Fruit fly (Drosophila melanogaster) whole organism, embryonic: ENCODE results near the gene Acn.
A peak's percentile ranks its signal among the peaks of the same experiment; 100 is the strongest.

Source experiments
- Adf1 ChIP-seq: fragments of 200-800 bp; sonication (Bioruptor generic); IDR thresholded peaks from 2 replicates; pipeline ENCODE4 v1.3.6; 2022; ENCODE audit warnings: missing biosample characterization, missing genetic modification characterization
- B-H1 ChIP-seq: fragments of 200-800 bp; sonication (Bioruptor generic); IDR thresholded peaks from 3 replicates; pipeline ENCODE4 v1.3.6; 2022; ENCODE audit warnings: missing biosample characterization, missing genetic modification characterization
- B-H2 ChIP-seq: fragments of 200-800 bp; sonication (Bioruptor generic); optimal IDR thresholded peaks from 2 replicates; lab custom pipeline; 2018; ENCODE audit warnings: missing biosample characterization, mild to moderate bottlenecking, missing genetic modification characterization
- BEAF-32 ChIP-seq: fragments of 200-800 bp; sonication (Bioruptor generic); optimal IDR thresholded peaks from 3 replicates; lab custom pipeline; 2017; ENCODE audit warnings: missing biosample characterization, missing genetic modification characterization, mild to moderate bottlenecking, moderate library complexity, missing genetic modification reagents
- Blimp-1 ChIP-seq: fragments of 200-800 bp; sonication (Bioruptor generic); optimal IDR thresholded peaks from 3 replicates; lab custom pipeline; 2018; ENCODE audit warnings: missing biosample characterization, missing genetic modification characterization, mild to moderate bottlenecking, moderate library complexity, missing genetic modification reagents
- CG11456 ChIP-seq: fragments of 200-800 bp; sonication (Bioruptor generic); IDR thresholded peaks from 3 replicates; pipeline ENCODE4 v1.3.6; 2022; ENCODE audit warnings: missing biosample characterization, missing genetic modification characterization
- CG13287 ChIP-seq: fragments of 200-800 bp; sonication (Bioruptor generic); IDR thresholded peaks from 2 replicates; pipeline ENCODE4 v1.3.6; 2022; ENCODE audit warnings: missing biosample characterization, missing genetic modification characterization; ENCODE audit not compliant: partially characterized antibody
- CG13894 ChIP-seq: fragments of 200-800 bp; sonication (Bioruptor generic); optimal IDR thresholded peaks from 3 replicates; lab custom pipeline; 2018; ENCODE audit warnings: missing biosample characterization, mild to moderate bottlenecking, missing genetic modification characterization, moderate library complexity
- CG14014 ChIP-seq: fragments of 200-800 bp; sonication (Bioruptor generic); IDR thresholded peaks from 2 replicates; pipeline ENCODE4 v1.3.6; 2022; ENCODE audit warnings: missing biosample characterization, missing genetic modification characterization
- CG14860 ChIP-seq: fragments of 200-800 bp; sonication (Bioruptor generic); IDR thresholded peaks from 3 replicates; pipeline ENCODE4 v1.3.6; 2022; ENCODE audit warnings: missing biosample characterization, missing genetic modification characterization; ENCODE audit not compliant: partially characterized antibody
- CG1647 ChIP-seq: fragments of 200-800 bp; sonication (Bioruptor generic); optimal IDR thresholded peaks from 3 replicates; lab custom pipeline; 2016; ENCODE audit warnings: missing biosample characterization, missing genetic modification characterization
- CG17568 ChIP-seq: fragments of 200-800 bp; sonication (Bioruptor generic); optimal IDR thresholded peaks from 2 replicates; lab custom pipeline; 2018; ENCODE audit warnings: missing biosample characterization, mild to moderate bottlenecking, missing genetic modification characterization, moderate library complexity
- CG1832 ChIP-seq: fragments of 200-800 bp; sonication (Bioruptor generic); optimal IDR thresholded peaks from 2 replicates; lab custom pipeline; 2017; ENCODE audit warnings: missing biosample characterization, mild to moderate bottlenecking, missing genetic modification characterization, inconsistent platforms
- CG2199 ChIP-seq: fragments of 200-800 bp; sonication (Bioruptor generic); IDR thresholded peaks from 3 replicates; pipeline ENCODE4 v1.3.6; 2022; ENCODE audit warnings: missing biosample characterization, missing genetic modification characterization
- CG2712 ChIP-seq: fragments of 200-800 bp; optimal IDR thresholded peaks from 3 replicates; lab custom pipeline; 2019; ENCODE audit warnings: missing biosample characterization, mild to moderate bottlenecking, missing genetic modification characterization, moderate library complexity
- CG30020 ChIP-seq: fragments of 200-800 bp; optimal IDR thresholded peaks from 2 replicates; lab custom pipeline; 2019; ENCODE audit warnings: missing biosample characterization, mild to moderate bottlenecking, missing genetic modification characterization, moderate library complexity
- CG34224 ChIP-seq: fragments of 200-800 bp; sonication (Bioruptor generic); IDR thresholded peaks from 3 replicates; pipeline ENCODE4 v1.3.6; 2022; ENCODE audit warnings: missing biosample characterization, missing genetic modification characterization; ENCODE audit not compliant: partially characterized antibody
- CG3838 ChIP-seq: fragments of 200-800 bp; sonication (Bioruptor generic); optimal IDR thresholded peaks from 3 replicates; lab custom pipeline; 2016; ENCODE audit warnings: missing biosample characterization, missing genetic modification characterization
- CG3995 ChIP-seq: fragments of 200-800 bp; sonication (Bioruptor generic); optimal IDR thresholded peaks from 3 replicates; lab custom pipeline; 2016; ENCODE audit warnings: missing biosample characterization, missing genetic modification characterization
- CG6654 ChIP-seq: fragments of 200-800 bp; sonication (Bioruptor generic); optimal IDR thresholded peaks from 2 replicates; lab custom pipeline; 2017; ENCODE audit warnings: missing biosample characterization, mild to moderate bottlenecking, missing genetic modification characterization
- CG7357 ChIP-seq: fragments of 200-800 bp; sonication (Bioruptor generic); IDR thresholded peaks from 3 replicates; pipeline ENCODE4 v1.3.6; 2022; ENCODE audit warnings: missing biosample characterization, missing genetic modification characterization
- CG8765 ChIP-seq: fragments of 200-800 bp; sonication (Bioruptor generic); IDR thresholded peaks from 2 replicates; pipeline ENCODE4 v1.3.6; 2022; ENCODE audit warnings: missing biosample characterization, missing genetic modification characterization
- CG9437 ChIP-seq: fragments of 200-800 bp; sonication (Bioruptor generic); optimal IDR thresholded peaks from 2 replicates; lab custom pipeline; 2018; ENCODE audit warnings: missing biosample characterization, mild to moderate bottlenecking, missing genetic modification characterization
- CG9727 ChIP-seq: fragments of 200-800 bp; sonication (Bioruptor generic); optimal IDR thresholded peaks from 3 replicates; lab custom pipeline; 2017; ENCODE audit warnings: missing biosample characterization, mild to moderate bottlenecking, missing genetic modification characterization
- CG9817 ChIP-seq: fragments of 200-800 bp; sonication (Bioruptor generic); optimal IDR thresholded peaks from 2 replicates; lab custom pipeline; 2018; ENCODE audit warnings: missing biosample characterization, mild to moderate bottlenecking, missing genetic modification characterization, moderate library complexity
- Fer1 ChIP-seq: fragments of 200-800 bp; sonication (Bioruptor generic); optimal IDR thresholded peaks from 2 replicates; lab custom pipeline; 2017; ENCODE audit warnings: missing biosample characterization, mild to moderate bottlenecking, missing genetic modification characterization
- Gsc ChIP-seq: fragments of 200-800 bp; sonication (Bioruptor generic); IDR thresholded peaks from 2 replicates; pipeline ENCODE4 v1.3.6; 2022; ENCODE audit warnings: missing biosample characterization, missing genetic modification characterization
- Gug ChIP-seq: fragments of 200-800 bp; sonication (Bioruptor generic); IDR thresholded peaks from 4 replicates; pipeline ENCODE4 v1.3.6; 2022; ENCODE audit warnings: missing biosample characterization, missing genetic modification characterization
- Hr3 ChIP-seq: fragments of 200-800 bp; sonication (Bioruptor generic); optimal IDR thresholded peaks from 3 replicates; lab custom pipeline; 2016; ENCODE audit warnings: missing biosample characterization, missing genetic modification characterization
- Lpt ChIP-seq: fragments of >200 bp; optimal IDR thresholded peaks from 2 replicates; lab custom pipeline; 2018; ENCODE audit warnings: missing biosample characterization, missing genetic modification characterization
- Med ChIP-seq: fragments of 200-800 bp; sonication (Bioruptor generic); peaks from one replicate; lab custom pipeline; 2016; ENCODE audit warnings: missing biosample characterization, missing genetic modification characterization, mild to moderate bottlenecking, inconsistent platforms, moderate library complexity
- Meics ChIP-seq: fragments of 200-800 bp; sonication (Bioruptor generic); optimal IDR thresholded peaks from 2 replicates; lab custom pipeline; 2017; ENCODE audit warnings: missing biosample characterization, mild to moderate bottlenecking, missing genetic modification characterization
- Side ChIP-seq: fragments of 200-800 bp; sonication (Bioruptor generic); optimal IDR thresholded peaks from 2 replicates; lab custom pipeline; 2016; ENCODE audit warnings: missing biosample characterization, missing genetic modification characterization
- Sox100B ChIP-seq: fragments of 200-800 bp; sonication (Bioruptor generic); optimal IDR thresholded peaks from 3 replicates; lab custom pipeline; 2018; ENCODE audit warnings: missing biosample characterization, mild to moderate bottlenecking, missing genetic modification characterization
- Stat92E ChIP-seq, 3 experiments: fragments of >200 bp in 2 of 3; fragments of 200-800 bp in 1 of 3; sonication (Bioruptor generic) in 1 of 3; optimal IDR thresholded peaks; 2 replicates each; lab custom pipeline; 2017 to 2019; ENCODE audit warnings: missing biosample characterization in 3 of 3, missing genetic modification characterization in 3 of 3, mild to moderate bottlenecking in 1 of 3, moderate library complexity in 1 of 3
- aop ChIP-seq: fragments of 200-800 bp; sonication (Bioruptor generic); IDR thresholded peaks from 2 replicates; pipeline ENCODE4 v1.3.6; 2022; ENCODE audit warnings: missing biosample characterization, missing genetic modification characterization
- btn ChIP-seq: fragments of 200-800 bp; sonication (Bioruptor generic); optimal IDR thresholded peaks from 2 replicates; lab custom pipeline; 2016; ENCODE audit warnings: missing biosample characterization, missing genetic modification characterization
- cato ChIP-seq: fragments of 200-800 bp; sonication (Bioruptor generic); optimal IDR thresholded peaks from 2 replicates; lab custom pipeline; 2016; ENCODE audit warnings: missing biosample characterization, missing genetic modification characterization, borderline replicate concordance
- chif ChIP-seq, 2 experiments: fragments of 200-800 bp; sonication (Bioruptor generic); optimal IDR thresholded peaks; 3 replicates each; lab custom pipeline; 2016; ENCODE audit warnings: missing biosample characterization in 2 of 2, missing genetic modification characterization in 2 of 2
- dan ChIP-seq: fragments of 200-800 bp; sonication (Bioruptor generic); IDR thresholded peaks from 2 replicates; pipeline ENCODE4 v1.3.6; 2022; ENCODE audit warnings: missing biosample characterization, missing genetic modification characterization
- dati ChIP-seq: fragments of 200-800 bp; sonication (Bioruptor generic); IDR thresholded peaks from 2 replicates; pipeline ENCODE4 v1.3.6; 2022; ENCODE audit warnings: missing biosample characterization, missing genetic modification characterization
- grn ChIP-seq: fragments of 200-800 bp; sonication (Bioruptor generic); optimal IDR thresholded peaks from 3 replicates; lab custom pipeline; 2017; ENCODE audit warnings: missing biosample characterization, missing genetic modification characterization
- hbn ChIP-seq: fragments of 200-800 bp; sonication (Bioruptor generic); IDR thresholded peaks from 2 replicates; pipeline ENCODE4 v1.3.6; 2022; ENCODE audit warnings: missing biosample characterization, missing genetic modification characterization; ENCODE audit not compliant: partially characterized antibody
- lola ChIP-seq, 3 experiments: fragments of >200 bp in 2 of 3; fragments of 200-800 bp in 1 of 3; sonication (Bioruptor generic) in 1 of 3; optimal IDR thresholded peaks; 2 replicates each; lab custom pipeline; 2017 to 2019; ENCODE audit warnings: missing biosample characterization in 3 of 3, missing genetic modification characterization in 3 of 3, mild to moderate bottlenecking in 1 of 3, moderate library complexity in 1 of 3
- pum ChIP-seq: fragments of 200-800 bp; sonication (Bioruptor generic); optimal IDR thresholded peaks from 2 replicates; lab custom pipeline; 2016; ENCODE audit warnings: missing biosample characterization, missing genetic modification characterization
- row ChIP-seq: fragments of 200-800 bp; sonication (Bioruptor generic); IDR thresholded peaks from 3 replicates; pipeline ENCODE4 v1.3.6; 2022; ENCODE audit warnings: missing biosample characterization, missing genetic modification characterization
- schlank ChIP-seq: fragments of 200-800 bp; sonication (Bioruptor generic); optimal IDR thresholded peaks from 2 replicates; lab custom pipeline; 2018; ENCODE audit warnings: missing biosample characterization, mild to moderate bottlenecking, missing genetic modification characterization
- tin ChIP-seq: fragments of 200-800 bp; sonication (Bioruptor generic); optimal IDR thresholded peaks from 3 replicates; lab custom pipeline; 2016; ENCODE audit warnings: missing biosample characterization, missing genetic modification characterization
- vfl ChIP-seq: fragments of 200-800 bp; sonication (Bioruptor generic); optimal IDR thresholded peaks from 2 replicates; lab custom pipeline; 2016; ENCODE audit warnings: missing biosample characterization, missing genetic modification characterization

Acn gene

dm6 chr2L:19026491-19027197, 18.5 kb upstream of the Acn start (continued):
- TF ChIP-seq btn (GFP tag; lab: Kevin White, UChicago) (no peak), CG8765 (no peak), B-H2 (GFP tag; lab: Kevin White, UChicago) (peak; percentile 70), BEAF-32 (GFP tag; lab: Kevin White, UChicago) (no peak), aop (GFP tag; lab: Robert Waterston, UW) (no peak), schlank (tag; lab: Kevin White, UChicago) (peak; percentile 57), CG3838 (GFP tag; lab: Kevin White, UChicago) (no peak), CG9817 (tag; lab: Kevin White, UChicago) (peak; percentile 22), Blimp-1 (peak; percentile 34), CG13894 (tag; lab: Kevin White, UChicago) (peak; percentile 58), Sox100B (peak; percentile 47), Fer1 (GFP tag; lab: Kevin White, UChicago) (peak; percentile 89), CG14860 (no peak), CG17568 (GFP tag; lab: Kevin White, UChicago) (no peak), CG11456 (no peak), CG14014 (peak; percentile 59), CG9437 (GFP tag; lab: Kevin White, UChicago) (peak; percentile 38), hbn (no peak), Gug (GFP tag; lab: Robert Waterston, UW) (peak; percentile 9; the same call in 1 of the 4 replicates), CG2712 (tag; lab: Kevin White, UChicago) (peak; percentile 55), CG13287 (GFP tag; lab: Robert Waterston, UW) (no peak), Gsc (GFP tag; lab: Robert Waterston, UW) (no peak), CG1647 (GFP tag; lab: Kevin White, UChicago) (no peak), Stat92E (GFP tag; optimal IDR thresholded peaks at IDR 0.05; lab: Kevin White, UChicago) (no peak), tin (no peak), Side (GFP tag; lab: Kevin White, UChicago) (no peak), B-H1 (GFP tag; lab: Robert Waterston, UW) (no peak), CG9727 (GFP tag; lab: Kevin White, UChicago) (peak; percentile 58), Med (GFP tag; lab: Kevin White, UChicago) (peak; percentile 80), vfl (GFP tag; lab: Kevin White, UChicago) (no peak), Meics (GFP tag; lab: Kevin White, UChicago) (peak; percentile 77), CG34224 (GFP tag; lab: Robert Waterston, UW) (no peak), Adf1 (GFP tag; lab: Robert Waterston, UW) (peak; percentile 41; the same call in 1 of the 2 replicates), CG6654 (GFP tag; lab: Kevin White, UChicago) (no peak), pum (no peak), grn (GFP tag; lab: Kevin White, UChicago) (no peak), Hr3 (GFP tag; lab: Kevin White, UChicago) (no peak), row (peak; percentile 76), CG1832 (GFP tag; lab: Kevin White, UChicago) (no peak), Lpt (GFP tag; lab: Kevin White, UChicago) (no peak), CG2199 (GFP tag; lab: Robert Waterston, UW) (no peak), lola (GFP tag; optimal IDR thresholded peaks at IDR 0.05; lab: Kevin White, UChicago) (no peak), chif (GFP tag; optimal IDR thresholded peaks at IDR 0.05; lab: Kevin White, UChicago) (no peak), cato (no peak), dan (GFP tag; lab: Robert Waterston, UW) (no peak), CG30020 (tag; lab: Kevin White, UChicago) (no peak), CG3995 (GFP tag; lab: Kevin White, UChicago) (no peak), CG7357 (peak; percentile 43; the same call in 1 of the 3 replicates), dati (GFP tag; lab: Robert Waterston, UW) (no peak)
